Worm (Caenorhabditis elegans): Measurements from ENCODE around the gene C17H12.5.
A peak's percentile ranks its signal among the peaks of the same experiment; 100 is the strongest.

C17H12.5 gene

ce11 chrIV:6809756-6810155 is 7.7 kb downstream of the C17H12.5 start (continued):
- no peak for TF ChIP-seq hlh-17 (GFP tag; optimal IDR thresholded peaks at IDR 0.05; ENCODE audit: borderline replicate concordance)
- TF ChIP-seq C04F5.9 (tag; optimal IDR thresholded peaks at IDR 0.05) = no peak
- peak; percentile 66 for TF ChIP-seq mab-9 (GFP tag; IDR thresholded peaks at IDR 0.05)
- no peak for TF ChIP-seq fkh-4 (tag; optimal IDR thresholded peaks at IDR 0.05; ENCODE audit: borderline replicate concordance)
- TF ChIP-seq nhr-19 (GFP tag; conservative IDR thresholded peaks at IDR 0.05) = peak; percentile 41
- no peak for TF ChIP-seq nhr-20 (tag; optimal IDR thresholded peaks at IDR 0.05)
- TF ChIP-seq nhr-237 (tag; optimal IDR thresholded peaks at IDR 0.05) = no peak
- TF ChIP-seq nhr-76 (tag; optimal IDR thresholded peaks at IDR 0.05) = no peak
- TF ChIP-seq nhr-28 (tag; optimal IDR thresholded peaks at IDR 0.05) = no peak

ce11 chrIV:6806475-6807063 is 10.9 kb downstream of the C17H12.5 start, which contains the start of gene C17H12.10:
TSS of gene C17H12.10 (plus strand) at chrIV:6806799.
- TF ChIP-seq swsn-7 (tag; optimal IDR thresholded peaks at IDR 0.05) (peak; percentile 8), efl-1 (optimal IDR thresholded peaks at IDR 0.05) (peak; percentile 13 to 26), efl-1 (GFP tag; optimal IDR thresholded peaks at IDR 0.05 in 1 of 2) (no peak), unc-98 (GFP tag; IDR thresholded peaks at IDR 0.05) (no peak), zag-1 (tag; optimal IDR thresholded peaks at IDR 0.05) (no peak), nhr-85 (tag) (no peak), mep-1 (tag; optimal IDR thresholded peaks at IDR 0.05) (peak; percentile 15), snu-23 (GFP tag; optimal IDR thresholded peaks at IDR 0.05) (peak; percentile 22), lin-14 (GFP tag; optimal IDR thresholded peaks at IDR 0.05) (peak; percentile 82), nhr-71 (tag; optimal IDR thresholded peaks at IDR 0.05) (peak; percentile 48), lin-35 (GFP tag; optimal IDR thresholded peaks at IDR 0.05) (peak in 1 of 2 experiments; percentile 21), mef-2 (tag; optimal IDR thresholded peaks at IDR 0.05) (no peak), ceh-82 (tag; optimal IDR thresholded peaks at IDR 0.05) (peak in 2 of 3 experiments; percentile 40 to 42), fkh-8 (tag; optimal IDR thresholded peaks at IDR 0.05) (peak; percentile 47), nhr-47 (tag; optimal IDR thresholded peaks at IDR 0.05) (peak; percentile 39), lsy-2 (tag; optimal IDR thresholded peaks at IDR 0.05) (peak in 1 of 2 experiments; percentile 67), fkh-10 (GFP tag; optimal IDR thresholded peaks at IDR 0.05) (peak; percentile 77), unc-86 (tag; optimal IDR thresholded peaks at IDR 0.05) (peak; percentile 18), nhr-90 (tag; optimal IDR thresholded peaks at IDR 0.05; ENCODE audit: poor library complexity) (no peak), pag-3 (tag; optimal IDR thresholded peaks at IDR 0.05; ENCODE audit: borderline replicate concordance, insufficient read depth) (no peak), nhr-77 (tag; optimal IDR thresholded peaks at IDR 0.05) (no peak), ztf-11 (tag; optimal IDR thresholded peaks at IDR 0.05) (no peak), skn-1 (tag; optimal IDR thresholded peaks at IDR 0.05) (peak; percentile 56), snpc-4 (tag; optimal IDR thresholded peaks at IDR 0.05) (peak; percentile 32), nhr-28 (tag; optimal IDR thresholded peaks at IDR 0.05) (no peak), xbp-1 (tag; optimal IDR thresholded peaks at IDR 0.05) (no peak)

ce11 chrIV:6804815-6805214 is 12.6 kb downstream of the C17H12.5 start, which contains the start of gene C17H12.37:
TSS of gene C17H12.37 (plus strand) at chrIV:6805115.
- no peak for TF ChIP-seq unc-130 (tag; optimal IDR thresholded peaks at IDR 0.05)
- TF ChIP-seq egl-27 (tag; optimal IDR thresholded peaks at IDR 0.05) = no peak
- no peak for TF ChIP-seq snpc-4 (tag; optimal IDR thresholded peaks at IDR 0.05)
- TF ChIP-seq nhr-237 (tag; optimal IDR thresholded peaks at IDR 0.05) = no peak

- TF ChIP-seq unc-62 (GFP tag; optimal IDR thresholded peaks at IDR 0.05) (no peak), unc-130 (tag; optimal IDR thresholded peaks at IDR 0.05) (no peak), aly-2 (tag; optimal IDR thresholded peaks at IDR 0.05) (no peak), C04F5.9 (tag; optimal IDR thresholded peaks at IDR 0.05) (no peak), ama-1 (optimal IDR thresholded peaks at IDR 0.05) (no peak), sox-4 (tag; optimal IDR thresholded peaks at IDR 0.05) (no peak), zag-1 (tag; optimal IDR thresholded peaks at IDR 0.05) (no peak), ceh-90 (tag; optimal IDR thresholded peaks at IDR 0.05) (no peak), dsc-1 (tag; optimal IDR thresholded peaks at IDR 0.05) (no peak), tbx-2 (tag; optimal IDR thresholded peaks at IDR 0.05) (no peak), fkh-10 (GFP tag; optimal IDR thresholded peaks at IDR 0.05) (no peak), unc-86 (tag; optimal IDR thresholded peaks at IDR 0.05) (no peak), jun-1 (tag; optimal IDR thresholded peaks at IDR 0.05) (no peak), nhr-11 (tag; optimal IDR thresholded peaks at IDR 0.05) (no peak), lin-35 (GFP tag; optimal IDR thresholded peaks at IDR 0.05) (peak in 1 of 2 experiments; percentile 23), nhr-84 (tag; optimal IDR thresholded peaks at IDR 0.05) (no peak), snpc-4 (tag; optimal IDR thresholded peaks at IDR 0.05) (no peak), elt-3 (tag; optimal IDR thresholded peaks at IDR 0.05) (peak in 1 of 6 experiments; percentile 52), rnt-1 (tag; optimal IDR thresholded peaks at IDR 0.05) (peak; percentile 66)
These were observed 13.6 kb downstream of the C17H12.5 start for ce11 chrIV:6803805-6804344.
